Worm (Caenorhabditis elegans) whole organism, L4 larva: Measurements from ENCODE around the gene elt-6.

Source experiments
- F26F4.8 ChIP-seq: fragments of 200-800 bp; sonication (Bioruptor generic); conservative IDR thresholded peaks from 2 replicates; pipeline ENCODE4 v1.3.6; 2022; ENCODE audit warnings: missing genetic modification characterization, missing compliant biosample characterization
- F44E2.7 ChIP-seq: fragments of 200-800 bp; sonication (Bioruptor generic); IDR thresholded peaks from 2 replicates; pipeline ENCODE4 v2.1.2; 2022; ENCODE audit warnings: missing genetic modification characterization, missing compliant biosample characterization
- R02D3.7 ChIP-seq: fragments of 150-350 bp; sonication (generic microtip); optimal IDR thresholded peaks from 3 replicates; lab custom pipeline; 2014; ENCODE audit warnings: missing biosample characterization, missing genetic modification characterization
- T20F7.1 ChIP-seq: fragments of 200-800 bp; sonication (Bioruptor generic); optimal IDR thresholded peaks from 2 replicates; lab custom pipeline; 2018; ENCODE audit warnings: mild to moderate bottlenecking, missing genetic modification characterization, missing compliant biosample characterization
- Y75B8A.6 ChIP-seq: fragments of 200-800 bp; sonication (Bioruptor generic); IDR thresholded peaks from 2 replicates; pipeline ENCODE4 v1.3.6; 2022; ENCODE audit warnings: missing genetic modification reagents, missing genetic modification characterization, missing compliant biosample characterization
- ZK337.2 ChIP-seq: fragments of 200-800 bp; sonication (Bioruptor generic); IDR thresholded peaks from 2 replicates; pipeline ENCODE4 v1.3.6; 2022; ENCODE audit warnings: missing genetic modification reagents, missing genetic modification characterization, missing compliant biosample characterization
- aha-1 ChIP-seq: fragments of 150-350 bp; peaks from one replicate; lab custom pipeline; 2014; ENCODE audit warnings: missing biosample characterization, missing genetic modification characterization
- ceh-20 ChIP-seq: fragments of 200-800 bp; sonication (Bioruptor generic); IDR thresholded peaks from 2 replicates; pipeline ENCODE4 v1.3.6; 2022; ENCODE audit warnings: missing genetic modification reagents, missing genetic modification characterization, missing compliant biosample characterization
- ceh-44 ChIP-seq: fragments of 200-800 bp; sonication (Bioruptor generic); IDR thresholded peaks from 2 replicates; pipeline ENCODE4 v1.3.6; 2022; ENCODE audit warnings: missing genetic modification reagents, missing genetic modification characterization, missing compliant biosample characterization
- ceh-82 ChIP-seq: sonication (generic microtip); optimal IDR thresholded peaks from 2 replicates; lab custom pipeline; 2017; ENCODE audit warnings: missing biosample characterization, missing genetic modification characterization
- daf-12 ChIP-seq: fragments of 150-350 bp; optimal IDR thresholded peaks from 2 replicates; lab custom pipeline; 2014; ENCODE audit warnings: missing biosample characterization, missing genetic modification reagents, missing genetic modification characterization
- daf-16 ChIP-seq, 3 experiments: sonication (generic microtip); optimal IDR thresholded peaks; 2 replicates each; lab custom pipeline; 2016 to 2017; ENCODE audit warnings: missing genetic modification characterization in 3 of 3, missing genetic modification reagents in 3 of 3, mild to moderate bottlenecking in 2 of 3, missing compliant biosample characterization in 2 of 3, missing biosample characterization in 1 of 3, moderate library complexity in 1 of 3
- daf-8 ChIP-seq: fragments of 200-800 bp; sonication (Bioruptor generic); IDR thresholded peaks from 2 replicates; pipeline ENCODE4 v1.3.6; 2022; ENCODE audit warnings: missing genetic modification characterization, missing compliant biosample characterization
- dmd-9 ChIP-seq: fragments of 200-800 bp; sonication (Bioruptor generic); IDR thresholded peaks from 2 replicates; pipeline ENCODE4 v1.3.6; 2022; ENCODE audit warnings: missing genetic modification reagents, missing genetic modification characterization, missing compliant biosample characterization
- duxl-1 ChIP-seq: sonication (generic microtip); optimal IDR thresholded peaks from 2 replicates; lab custom pipeline; 2016; ENCODE audit warnings: mild to moderate bottlenecking, missing genetic modification characterization, moderate library complexity, missing compliant biosample characterization; ENCODE audit not compliant: poor library complexity
- egl-27 ChIP-seq: sonication (generic microtip); optimal IDR thresholded peaks from 3 replicates; lab custom pipeline; 2017; ENCODE audit warnings: missing biosample characterization, missing genetic modification reagents, missing genetic modification characterization
- gei-8 ChIP-seq: fragments of 200-800 bp; sonication (Bioruptor generic); optimal IDR thresholded peaks from 2 replicates; lab custom pipeline; 2018; ENCODE audit warnings: mild to moderate bottlenecking, missing genetic modification characterization, missing compliant biosample characterization
- hlh-11 ChIP-seq: fragments of 200-800 bp; sonication (Bioruptor generic); optimal IDR thresholded peaks from 2 replicates; lab custom pipeline; 2018; ENCODE audit warnings: mild to moderate bottlenecking, missing genetic modification characterization, missing compliant biosample characterization
- hlh-30 ChIP-seq: sonication (generic microtip); optimal IDR thresholded peaks from 2 replicates; lab custom pipeline; 2017; ENCODE audit warnings: antibody characterized with exemption, mild to moderate bottlenecking, missing genetic modification characterization, missing compliant biosample characterization; ENCODE audit not compliant: insufficient read depth
- lim-7 ChIP-seq: fragments of 200-800 bp; sonication (Bioruptor generic); IDR thresholded peaks from 2 replicates; pipeline ENCODE4 v1.3.6; 2022; ENCODE audit warnings: missing genetic modification characterization, missing compliant biosample characterization
- lin-13 ChIP-seq: fragments of 150-350 bp; optimal IDR thresholded peaks from 2 replicates; lab custom pipeline; 2014; ENCODE audit warnings: missing biosample characterization, missing genetic modification reagents, missing genetic modification characterization
- lin-29 ChIP-seq: fragments of 200-800 bp; sonication (Bioruptor generic); IDR thresholded peaks from 2 replicates; pipeline ENCODE4 v1.3.6; 2022; ENCODE audit warnings: missing genetic modification reagents, missing genetic modification characterization, missing compliant biosample characterization
- lir-3 ChIP-seq: sonication (generic microtip); optimal IDR thresholded peaks from 2 replicates; lab custom pipeline; 2016; ENCODE audit warnings: mild to moderate bottlenecking, missing genetic modification characterization, missing compliant biosample characterization
- lsy-2 ChIP-seq, 2 experiments: fragments of 150-350 bp in 1 of 2; sonication (generic microtip) in 1 of 2; optimal IDR thresholded peaks; 2 replicates each; lab custom pipeline; 2014 to 2017; ENCODE audit warnings: missing biosample characterization in 2 of 2, missing genetic modification characterization in 2 of 2
- mdt-29 ChIP-seq: fragments of 200-800 bp; sonication (Bioruptor generic); IDR thresholded peaks from 2 replicates; pipeline ENCODE4 v1.3.6; 2022; ENCODE audit warnings: missing genetic modification reagents, missing genetic modification characterization, missing compliant biosample characterization
- nhr-11 ChIP-seq: fragments of 150-350 bp; optimal IDR thresholded peaks from 2 replicates; lab custom pipeline; 2014; ENCODE audit warnings: missing biosample characterization, missing genetic modification characterization
- nhr-111 ChIP-seq: fragments of 200-800 bp; sonication (Bioruptor generic); optimal IDR thresholded peaks from 2 replicates; lab custom pipeline; 2018; ENCODE audit warnings: mild to moderate bottlenecking, missing genetic modification characterization, missing compliant biosample characterization
- nhr-237 ChIP-seq: sonication (generic microtip); optimal IDR thresholded peaks from 2 replicates; lab custom pipeline; 2017; ENCODE audit warnings: missing biosample characterization, missing genetic modification characterization
- nhr-41 ChIP-seq: fragments of 200-800 bp; sonication (Bioruptor generic); IDR thresholded peaks from 2 replicates; pipeline ENCODE4 v1.3.6; 2022; ENCODE audit warnings: missing genetic modification reagents, missing genetic modification characterization, missing compliant biosample characterization
- nhr-6 ChIP-seq: fragments of 150-350 bp; optimal IDR thresholded peaks from 2 replicates; lab custom pipeline; 2014; ENCODE audit warnings: missing biosample characterization, missing genetic modification characterization
- nhr-77 ChIP-seq: fragments of 150-350 bp; optimal IDR thresholded peaks from 2 replicates; lab custom pipeline; 2014; ENCODE audit warnings: missing biosample characterization, missing genetic modification characterization
- pha-4 ChIP-seq, 2 experiments: fragments of 150-350 bp in 1 of 2; fragments of 200-800 bp in 1 of 2; sonication (Bioruptor generic) in 1 of 2; IDR thresholded peaks in 1 of 2; optimal IDR thresholded peaks in 1 of 2; 2 replicates each; pipeline versions ENCODE4 v1.3.6 to Lab custom; 2014 to 2022; ENCODE audit warnings: missing genetic modification characterization in 2 of 2, missing genetic modification reagents in 2 of 2, missing biosample characterization in 1 of 2, missing compliant biosample characterization in 1 of 2
- rbr-2 ChIP-seq: sonication (generic microtip); optimal IDR thresholded peaks from 2 replicates; lab custom pipeline; 2016; ENCODE audit warnings: missing genotype, missing genetic modification characterization, missing compliant biosample characterization
- sdz-12 ChIP-seq: fragments of 200-800 bp; sonication (Bioruptor generic); optimal IDR thresholded peaks from 2 replicates; lab custom pipeline; 2018; ENCODE audit warnings: mild to moderate bottlenecking, missing genetic modification characterization, missing compliant biosample characterization
- set-16 ChIP-seq: fragments of 200-800 bp; sonication (Bioruptor generic); IDR thresholded peaks from 2 replicates; pipeline ENCODE4 v1.3.6; 2022; ENCODE audit warnings: missing genetic modification reagents, missing genetic modification characterization, missing compliant biosample characterization
- tra-1 ChIP-seq: fragments of 200-800 bp; sonication (Bioruptor generic); IDR thresholded peaks from 2 replicates; pipeline ENCODE4 v1.3.6; 2022; ENCODE audit warnings: missing genetic modification reagents, missing genetic modification characterization, missing compliant biosample characterization
- unc-130 ChIP-seq: sonication (generic microtip); optimal IDR thresholded peaks from 2 replicates; lab custom pipeline; 2016; ENCODE audit warnings: missing genetic modification reagents, missing genetic modification characterization, missing compliant biosample characterization
- vab-7 ChIP-seq: fragments of 200-800 bp; sonication (Bioruptor generic); IDR thresholded peaks from 2 replicates; pipeline ENCODE4 v1.3.6; 2022; ENCODE audit warnings: missing genetic modification reagents, missing genetic modification characterization, missing compliant biosample characterization
- ztf-7 ChIP-seq: fragments of 150-350 bp; optimal IDR thresholded peaks from 2 replicates; lab custom pipeline; 2014; ENCODE audit warnings: missing biosample characterization, missing genetic modification characterization

elt-6 gene

DNA sequence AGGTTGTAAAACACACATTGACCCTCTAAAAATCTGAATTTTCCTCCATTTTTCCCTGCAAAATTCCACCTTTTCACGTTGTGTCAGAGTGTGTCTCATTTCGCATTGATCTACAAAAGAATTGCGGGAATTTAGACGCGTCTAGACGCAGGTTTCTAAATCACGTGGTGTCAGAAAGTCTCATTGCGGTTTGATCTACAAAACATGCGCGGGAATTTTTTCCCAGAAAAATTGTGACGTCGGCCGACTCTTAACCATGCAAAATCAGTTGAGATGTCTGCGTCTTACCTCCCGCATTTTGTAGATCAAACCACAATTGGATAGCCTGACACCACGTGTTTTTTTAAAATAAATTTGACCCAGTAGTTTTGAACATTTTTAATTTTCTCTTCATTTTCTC is 8.9 kb upstream of the elt-6 start (continued):
- TF ChIP-seq T20F7.1 (no peak), rbr-2 (tag; lab: Kevin White, UChicago) (no peak), mdt-29 (no peak)

DNA sequence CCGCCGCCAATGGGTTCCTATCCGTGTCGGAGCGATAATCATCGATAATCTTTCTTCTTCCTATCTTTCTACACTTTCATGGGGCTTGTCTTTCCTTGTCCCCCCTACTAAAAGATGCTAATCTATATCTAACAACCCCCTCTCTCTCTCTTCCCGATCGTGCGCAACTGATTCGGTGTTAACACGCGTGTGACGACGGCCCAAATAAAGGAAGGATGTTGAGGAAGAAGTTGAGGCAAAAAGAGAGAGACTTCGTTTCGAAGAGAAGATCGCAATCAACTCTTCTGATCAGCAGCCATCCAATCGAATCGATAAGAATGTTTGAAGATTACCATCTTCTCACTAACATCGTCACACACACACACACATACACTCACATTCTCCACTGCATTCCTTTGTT is 6.5 kb upstream of the elt-6 start:
- TF ChIP-seq aha-1: peak; percentile 69
- TF ChIP-seq rbr-2 (tag; lab: Kevin White, UChicago): no peak

DNA sequence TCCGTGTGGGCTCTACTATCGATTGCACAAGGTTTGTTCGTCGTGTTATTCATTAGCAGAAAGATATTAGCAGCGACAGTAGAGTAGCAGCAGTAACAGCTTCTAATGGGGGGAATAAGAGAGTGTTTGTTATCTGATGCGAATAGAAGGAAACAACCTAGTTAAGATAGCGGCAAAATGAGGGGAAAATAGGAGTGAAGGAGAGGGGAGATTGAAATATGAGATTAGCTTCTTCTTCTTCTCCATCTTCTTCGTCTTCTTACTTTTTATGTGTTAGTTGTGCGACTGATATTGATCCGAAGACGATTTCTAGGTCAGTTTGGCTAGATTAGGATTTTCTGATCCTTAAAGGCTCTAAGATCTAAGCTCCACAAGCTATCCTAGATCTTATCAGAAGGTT is 2.9 kb upstream of the elt-6 start:
- TF ChIP-seq ceh-20 (GFP tag; lab: Robert Waterston, UW) (no peak), sdz-12 (no peak), Y75B8A.6 (GFP tag; lab: Robert Waterston, UW) (no peak), hlh-30 (tag; lab: Kevin White, UChicago) (no peak)

DNA sequence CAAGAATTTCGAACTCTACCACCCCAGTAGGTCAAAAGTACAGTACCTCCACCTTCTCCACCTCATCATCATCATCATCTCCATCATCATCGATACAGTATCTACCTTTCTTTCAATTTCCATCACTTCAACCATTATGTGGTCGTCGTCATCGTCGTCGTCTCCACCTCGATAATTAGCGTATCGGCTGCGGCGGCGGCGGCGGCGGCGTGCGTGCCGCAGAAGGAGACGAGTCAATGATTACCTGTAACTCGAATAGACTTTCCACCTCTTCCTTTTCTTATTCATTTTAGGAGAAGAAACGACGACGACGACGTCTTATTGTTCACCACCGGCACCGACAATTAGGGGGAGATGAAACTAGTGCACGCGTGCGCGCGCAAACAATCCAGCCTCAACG is 2.2 kb upstream of the elt-6 start:
- TF ChIP-seq ztf-7 (tag; lab: Kevin White, UChicago) (no peak), duxl-1 (tag; lab: Kevin White, UChicago) (no peak), lsy-2 (tag; optimal IDR thresholded peaks at IDR 0.05; lab: Kevin White, UChicago) (no peak), ZK337.2 (GFP tag; lab: Robert Waterston, UW) (no peak), set-16 (GFP tag; lab: Robert Waterston, UW) (no peak), vab-7 (GFP tag; lab: Robert Waterston, UW) (no peak), hlh-11 (tag; lab: Kevin White, UChicago) (no peak), nhr-111 (GFP tag; lab: Kevin White, UChicago) (no peak), daf-12 (tag; lab: Kevin White, UChicago) (no peak), F26F4.8 (no peak), lir-3 (no peak), tra-1 (GFP tag; lab: Robert Waterston, UW) (no peak), nhr-11 (tag; lab: Kevin White, UChicago) (no peak), T20F7.1 (no peak)
- TF ChIP-seq, all 104 proteins: peak for 0

DNA sequence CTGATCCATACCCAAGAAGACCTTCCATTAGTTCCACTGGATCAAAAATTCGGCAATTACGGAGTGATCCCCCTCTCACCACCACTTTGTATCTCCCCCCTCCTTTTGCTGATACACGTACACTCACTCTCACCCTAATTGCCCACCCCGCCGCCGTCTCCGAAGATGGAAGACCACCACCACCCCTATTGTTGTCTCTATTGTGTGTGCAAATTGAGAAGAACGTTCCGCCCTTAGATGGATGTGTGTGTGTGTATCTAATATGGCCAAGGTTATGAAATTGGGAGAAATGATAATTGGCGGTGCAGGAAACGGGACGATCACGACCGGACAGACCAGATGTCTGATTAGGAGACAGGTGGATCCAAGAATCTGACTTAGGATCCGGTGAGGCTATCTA is 1.5 kb upstream of the elt-6 start:
- TF ChIP-seq gei-8 (no peak), lin-29 (GFP tag; lab: Robert Waterston, UW) (no peak), hlh-30 (tag; lab: Kevin White, UChicago) (no peak), pha-4 (GFP tag; IDR thresholded peaks at IDR 0.05; lab: Robert Waterston, UW) (no peak), pha-4 (tag; optimal IDR thresholded peaks at IDR 0.05; lab: Kevin White, UChicago) (no peak), ceh-82 (tag; lab: Kevin White, UChicago) (no peak), unc-130 (GFP tag; lab: Kevin White, UChicago) (no peak), nhr-41 (GFP tag; lab: Robert Waterston, UW) (no peak), dmd-9 (GFP tag; lab: Robert Waterston, UW) (no peak), daf-8 (GFP tag; lab: Robert Waterston, UW) (no peak), F44E2.7 (GFP tag; lab: Robert Waterston, UW) (no peak), daf-16 (GFP tag; optimal IDR thresholded peaks at IDR 0.05; lab: Kevin White, UChicago) (no peak), daf-16 (tag; optimal IDR thresholded peaks at IDR 0.05; lab: Kevin White, UChicago) (no peak), R02D3.7 (tag; lab: Kevin White, UChicago) (no peak), nhr-77 (tag; lab: Kevin White, UChicago) (no peak), lim-7 (GFP tag; lab: Robert Waterston, UW) (no peak), nhr-237 (tag; lab: Kevin White, UChicago) (no peak), ceh-44 (GFP tag; lab: Robert Waterston, UW) (no peak), F26F4.8 (no peak), egl-27 (tag; lab: Kevin White, UChicago) (no peak), lin-13 (no peak), nhr-6 (tag; lab: Kevin White, UChicago) (no peak)
